Worm (Caenorhabditis elegans): ENCODE data around the gene F28A10.13.

Gene F28A10.13

DNA sequence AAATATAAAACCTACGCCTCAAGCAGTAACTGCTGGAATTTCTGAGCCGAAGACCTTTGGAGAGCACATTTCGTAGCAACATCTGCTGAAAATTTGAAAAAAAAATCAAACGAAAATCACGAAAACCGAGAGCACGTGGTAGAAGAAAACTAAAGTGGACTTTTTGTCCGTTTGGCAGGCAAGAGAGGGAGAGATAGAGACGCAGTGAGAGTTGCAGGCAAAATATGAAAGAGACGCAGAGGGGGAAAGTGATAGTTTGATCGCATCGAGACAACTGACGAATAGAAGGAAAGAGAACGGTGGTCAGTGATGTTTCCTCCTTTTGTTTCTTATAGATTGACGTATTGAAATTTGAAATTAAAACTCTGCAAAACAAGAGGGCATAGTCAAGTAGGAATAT, at the start of gene F28A10.13, which contains the start of gene acdh-9 (continued):
- TF ChIP-seq isw-1 (GFP tag; IDR thresholded peaks at IDR 0.05) (no peak), nhr-28 (tag; optimal IDR thresholded peaks at IDR 0.05) (no peak), swsn-7 (tag; optimal IDR thresholded peaks at IDR 0.05) (peak; percentile 35), ceh-82 (tag; optimal IDR thresholded peaks at IDR 0.05) (no peak), snpc-4 (tag; optimal IDR thresholded peaks at IDR 0.05) (peak; percentile 1), C04F5.9 (tag; optimal IDR thresholded peaks at IDR 0.05) (no peak), tlp-1 (tag; optimal IDR thresholded peaks at IDR 0.05) (no peak), nhr-90 (tag; optimal IDR thresholded peaks at IDR 0.05; ENCODE audit: poor library complexity) (peak; percentile 37), ceh-8 (GFP tag; optimal IDR thresholded peaks at IDR 0.05) (no peak), nhr-20 (tag; optimal IDR thresholded peaks at IDR 0.05) (peak; percentile 93), nhr-76 (tag; optimal IDR thresholded peaks at IDR 0.05) (no peak), nhr-12 (tag; optimal IDR thresholded peaks at IDR 0.05) (no peak), mdl-1 (tag; optimal IDR thresholded peaks at IDR 0.05) (peak in 1 of 2 experiments; percentile 91), vab-15 (tag; optimal IDR thresholded peaks at IDR 0.05) (no peak), lsy-2 (tag; optimal IDR thresholded peaks at IDR 0.05) (peak in 1 of 2 experiments; percentile 51), snu-23 (GFP tag; optimal IDR thresholded peaks at IDR 0.05) (peak; percentile 82), nhr-11 (tag; optimal IDR thresholded peaks at IDR 0.05) (no peak), lin-13 (GFP tag; optimal IDR thresholded peaks at IDR 0.05) (peak; percentile 9), pag-3 (tag; optimal IDR thresholded peaks at IDR 0.05; ENCODE audit: borderline replicate concordance, insufficient read depth) (peak; percentile 40), mef-2 (tag; optimal IDR thresholded peaks at IDR 0.05) (no peak), sup-37 (GFP tag; optimal IDR thresholded peaks at IDR 0.05) (no peak), ces-1 (GFP tag; optimal IDR thresholded peaks at IDR 0.05) (no peak), xbp-1 (tag; optimal IDR thresholded peaks at IDR 0.05) (no peak), unc-130 (tag; optimal IDR thresholded peaks at IDR 0.05) (no peak), mab-9 (GFP tag; IDR thresholded peaks at IDR 0.05) (no peak), grh-1 (GFP tag; IDR thresholded peaks at IDR 0.05) (no peak), fos-1 (tag; optimal IDR thresholded peaks at IDR 0.05) (no peak), ets-5 (GFP tag; IDR thresholded peaks at IDR 0.05) (no peak), efl-3 (GFP tag; optimal IDR thresholded peaks at IDR 0.05) (no peak), egl-13 (tag; optimal IDR thresholded peaks at IDR 0.05) (no peak), egl-27 (tag; optimal IDR thresholded peaks at IDR 0.05) (no peak)

DNA sequence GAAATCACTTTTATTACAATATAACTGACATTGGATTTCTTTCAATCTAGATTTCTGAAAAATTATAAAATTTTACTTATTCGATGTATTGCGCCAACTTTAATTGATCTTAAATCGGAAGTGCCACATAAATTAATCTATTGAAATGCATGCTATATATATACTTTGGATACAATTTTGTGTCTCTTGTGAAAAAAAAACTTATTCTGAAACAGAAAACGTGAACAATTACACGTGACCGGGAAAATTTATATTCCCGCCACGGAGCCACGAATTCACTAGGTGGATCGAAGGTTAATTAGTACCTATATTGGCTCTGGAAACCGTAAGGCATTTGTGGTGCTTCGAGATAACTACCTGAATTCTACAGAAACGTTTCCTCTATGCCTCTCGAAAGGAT, 48.9 kb upstream of the F28A10.13 start, which contains the start of gene F46F5.14:
Gene F46F5.14 (plus strand): TSS at position 301 of the 400 bp plus-strand sequence.
- TF ChIP-seq hpl-2 (GFP tag; optimal IDR thresholded peaks at IDR 0.05) (no peak), alr-1 (tag; optimal IDR thresholded peaks at IDR 0.05; ENCODE audit: borderline replicate concordance) (no peak), blmp-1 (tag; optimal IDR thresholded peaks at IDR 0.05) (no peak), nhr-47 (tag; optimal IDR thresholded peaks at IDR 0.05) (no peak), ces-1 (GFP tag; optimal IDR thresholded peaks at IDR 0.05) (no peak), zip-4 (GFP tag; optimal IDR thresholded peaks at IDR 0.05) (no peak), isw-1 (GFP tag; IDR thresholded peaks at IDR 0.05) (no peak)

DNA sequence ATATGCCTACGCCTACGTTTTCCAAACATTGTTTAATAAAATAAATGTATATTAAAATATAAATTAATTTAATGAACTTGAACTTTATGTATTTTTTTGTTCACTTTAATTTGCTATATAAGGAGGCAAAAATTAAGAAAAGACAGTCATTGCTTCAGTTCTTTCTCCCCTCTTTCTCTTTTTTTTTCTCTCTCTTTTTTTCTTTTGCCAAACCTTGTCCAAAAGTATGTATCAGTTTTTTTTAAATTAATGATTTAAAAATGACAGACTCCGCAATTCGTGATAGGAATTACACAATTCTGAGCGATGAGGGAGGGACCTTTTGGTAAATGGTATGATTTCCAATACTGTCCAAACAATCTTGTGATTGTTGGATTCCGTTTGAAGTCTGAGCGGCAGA, 45.6 kb upstream of the F28A10.13 start, which contains the start of gene F46F5.13:
Gene F46F5.13 (plus strand): TSS at position 301 of the 400 bp plus-strand sequence.
- TF ChIP-seq alr-1 (tag; optimal IDR thresholded peaks at IDR 0.05; ENCODE audit: borderline replicate concordance), result no peak
- TF ChIP-seq fkh-8 (tag; optimal IDR thresholded peaks at IDR 0.05), result no peak
- no peak for TF ChIP-seq rnt-1 (tag; optimal IDR thresholded peaks at IDR 0.05)
- no peak for TF ChIP-seq fkh-10 (GFP tag; optimal IDR thresholded peaks at IDR 0.05)
- no peak for TF ChIP-seq egl-27 (tag; optimal IDR thresholded peaks at IDR 0.05)
- TF ChIP-seq nhr-76 (tag; optimal IDR thresholded peaks at IDR 0.05), result no peak
- no peak for TF ChIP-seq ceh-63 (GFP tag; optimal IDR thresholded peaks at IDR 0.05)
- no peak for TF ChIP-seq pqm-1 (tag; optimal IDR thresholded peaks at IDR 0.05)
- TF ChIP-seq nhr-19 (GFP tag; conservative IDR thresholded peaks at IDR 0.05), result no peak
- TF ChIP-seq fos-1 (tag; optimal IDR thresholded peaks at IDR 0.05), result no peak
- no peak for TF ChIP-seq grh-1 (GFP tag; IDR thresholded peaks at IDR 0.05)
- no peak for TF ChIP-seq nhr-47 (tag; optimal IDR thresholded peaks at IDR 0.05)
- TF ChIP-seq nhr-71 (tag; optimal IDR thresholded peaks at IDR 0.05), result no peak
- no peak for TF ChIP-seq hpl-2 (GFP tag; optimal IDR thresholded peaks at IDR 0.05)
- TF ChIP-seq tbx-2 (tag; optimal IDR thresholded peaks at IDR 0.05), result no peak

All from whole organism, L1 larva.